Worm (Caenorhabditis elegans) whole organism, L3 larva: ENCODE results near the gene C01G10.9.

Experiments
- egl-27 ChIP-seq: sonication (generic microtip); optimal IDR thresholded peaks from 4 replicates; lab custom pipeline; 2017; ENCODE audit warnings: missing biosample characterization, missing genetic modification reagents, missing genetic modification characterization
- elt-2 ChIP-seq: sonication (generic microtip); optimal IDR thresholded peaks from 2 replicates; lab custom pipeline; 2016; ENCODE audit warnings: missing genetic modification reagents, mild to moderate bottlenecking, missing genetic modification characterization, missing compliant biosample characterization
- eor-1 ChIP-seq, 2 experiments: fragments of 150-350 bp; optimal IDR thresholded peaks; 2 replicates each; lab custom pipeline; 2014 to 2018; ENCODE audit warnings: missing biosample characterization in 2 of 2, missing genetic modification characterization in 2 of 2
- lin-15B ChIP-seq: fragments of 150-350 bp; optimal IDR thresholded peaks from 2 replicates; lab custom pipeline; 2014; ENCODE audit warnings: missing biosample characterization, missing genetic modification characterization
- lin-39 ChIP-seq: fragments of 150-350 bp; optimal IDR thresholded peaks from 2 replicates; lab custom pipeline; 2018; ENCODE audit warnings: missing biosample characterization, missing genetic modification reagents, missing genetic modification characterization
- nfya-1 ChIP-seq: sonication (generic microtip); optimal IDR thresholded peaks from 2 replicates; lab custom pipeline; 2017; ENCODE audit warnings: missing genetic modification characterization, mild to moderate bottlenecking, missing compliant biosample characterization, antibody characterized with exemption, moderate library complexity; ENCODE audit not compliant: insufficient read depth
- nhr-25 ChIP-seq: sonication (generic microtip); optimal IDR thresholded peaks from 2 replicates; lab custom pipeline; 2017; ENCODE audit warnings: missing biosample characterization, missing genetic modification characterization
- nhr-28 ChIP-seq: fragments of 150-350 bp; optimal IDR thresholded peaks from 2 replicates; lab custom pipeline; 2014; ENCODE audit warnings: missing biosample characterization, missing genetic modification characterization
- skn-1 ChIP-seq: fragments of 150-350 bp; optimal IDR thresholded peaks from 2 replicates; lab custom pipeline; 2014; ENCODE audit warnings: missing biosample characterization, missing genetic modification characterization
- tbx-2 ChIP-seq: sonication (generic microtip); optimal IDR thresholded peaks from 2 replicates; lab custom pipeline; 2016; ENCODE audit warnings: mild to moderate bottlenecking, missing genetic modification characterization, missing compliant biosample characterization
- zag-1 ChIP-seq: fragments of 150-350 bp; optimal IDR thresholded peaks from 2 replicates; lab custom pipeline; 2014; ENCODE audit warnings: missing biosample characterization, missing genetic modification characterization

DNA sequence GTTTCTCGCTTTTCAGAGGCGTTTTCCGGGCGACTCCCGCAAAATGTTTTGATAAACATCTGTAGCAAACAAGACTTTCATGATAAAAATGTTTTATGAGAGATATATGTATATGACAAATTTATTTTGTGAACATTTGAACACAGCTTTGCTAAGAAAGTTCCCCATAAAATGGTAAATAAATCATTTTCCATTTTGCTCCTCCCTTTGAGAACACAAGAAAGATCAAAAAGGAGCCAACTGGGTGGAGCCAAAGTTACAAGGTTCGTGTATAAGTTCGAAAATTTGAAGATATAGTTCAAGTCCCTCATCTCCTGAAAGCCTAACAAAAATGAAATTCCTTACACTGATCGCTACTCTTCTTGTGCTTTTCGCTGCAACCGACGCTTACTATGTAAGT, 8.1 kb downstream of the C01G10.9 start, which contains the start of gene C01G10.17:
- TF ChIP-seq nfya-1 (no peak), eor-1 (tag; optimal IDR thresholded peaks at IDR 0.05; lab: Kevin White, UChicago) (no peak), tbx-2 (tag; lab: Kevin White, UChicago) (no peak), lin-39 (tag; lab: Kevin White, UChicago) (no peak), zag-1 (tag; lab: Kevin White, UChicago) (no peak), skn-1 (tag; lab: Kevin White, UChicago) (no peak), nhr-28 (tag; lab: Kevin White, UChicago) (no peak), egl-27 (no peak), elt-2 (no peak), lin-15B (no peak), nhr-25 (tag; lab: Kevin White, UChicago) (no peak)
